Worm (Caenorhabditis elegans) whole organism, L3 larva: ENCODE measurements around the gene B0361.4.

ENCODE experiments used
- R02D3.7 ChIP-seq: fragments of 150-350 bp; optimal IDR thresholded peaks from 2 replicates; lab custom pipeline; 2014; ENCODE audit warnings: missing biosample characterization, missing genetic modification characterization
- ama-1 ChIP-seq: fragments of 150-350 bp; optimal IDR thresholded peaks from 2 replicates; lab custom pipeline; 2018
- ceh-16 ChIP-seq: sonication (generic microtip); optimal IDR thresholded peaks from 2 replicates; lab custom pipeline; 2017; ENCODE audit warnings: missing biosample characterization, missing genetic modification characterization
- daf-12 ChIP-seq: fragments of 150-350 bp; optimal IDR thresholded peaks from 2 replicates; lab custom pipeline; 2014; ENCODE audit warnings: missing biosample characterization, missing genetic modification reagents, missing genetic modification characterization
- fos-1 ChIP-seq: fragments of 150-350 bp; optimal IDR thresholded peaks from 2 replicates; lab custom pipeline; 2014; ENCODE audit warnings: missing biosample characterization, missing genetic modification characterization
- hmg-11 ChIP-seq: sonication (generic microtip); optimal IDR thresholded peaks from 2 replicates; lab custom pipeline; 2016; ENCODE audit warnings: missing genetic modification characterization, missing compliant biosample characterization
- nhr-12 ChIP-seq: fragments of 150-350 bp; optimal IDR thresholded peaks from 2 replicates; lab custom pipeline; 2014; ENCODE audit warnings: missing biosample characterization, missing genetic modification characterization
- nhr-28 ChIP-seq: fragments of 150-350 bp; optimal IDR thresholded peaks from 2 replicates; lab custom pipeline; 2014; ENCODE audit warnings: missing biosample characterization, missing genetic modification characterization
- nhr-76 ChIP-seq: fragments of 150-350 bp; sonication (generic microtip); optimal IDR thresholded peaks from 5 replicates; lab custom pipeline; 2014; ENCODE audit warnings: missing biosample characterization, missing genetic modification characterization
- pqm-1 ChIP-seq: fragments of 150-350 bp; optimal IDR thresholded peaks from 2 replicates; lab custom pipeline; 2017; ENCODE audit warnings: missing biosample characterization, missing genetic modification characterization, inconsistent platforms
- sea-2 ChIP-seq: fragments of 150-350 bp; sonication (generic microtip); optimal IDR thresholded peaks from 4 replicates; lab custom pipeline; 2014; ENCODE audit warnings: missing biosample characterization, missing genetic modification reagents, missing genetic modification characterization
- skn-1 ChIP-seq: fragments of 150-350 bp; optimal IDR thresholded peaks from 2 replicates; lab custom pipeline; 2014; ENCODE audit warnings: missing biosample characterization, missing genetic modification characterization
- unc-62 ChIP-seq: fragments of 150-350 bp; sonication (generic microtip); optimal IDR thresholded peaks from 4 replicates; lab custom pipeline; 2014; ENCODE audit warnings: missing biosample characterization, missing genetic modification reagents, missing genetic modification characterization
- ztf-11 ChIP-seq: fragments of 150-350 bp; optimal IDR thresholded peaks from 2 replicates; lab custom pipeline; 2014; ENCODE audit warnings: missing biosample characterization, missing genetic modification characterization

- TF ChIP-seq nhr-28 (no peak), pqm-1 (no peak), nhr-76 (no peak), ceh-16 (no peak), R02D3.7 (tag; lab: Kevin White, UChicago) (no peak), skn-1 (no peak), hmg-11 (tag; lab: Kevin White, UChicago) (no peak), nhr-12 (tag; lab: Kevin White, UChicago) (no peak), unc-62 (GFP tag; lab: Kevin White, UChicago) (no peak), ztf-11 (tag; lab: Kevin White, UChicago) (no peak), daf-12 (tag; lab: Kevin White, UChicago) (no peak), ama-1 (no peak), sea-2 (GFP tag; lab: Kevin White, UChicago) (no peak), fos-1 (tag; lab: Kevin White, UChicago) (no peak)
Observed at ce11 chrIII:7210486-7210885, 48.3 kb upstream of the B0361.4 start.
